Fruit fly (Drosophila melanogaster) S2 (cell line): Measurements from ENCODE around the gene CG11368.
A peak's percentile ranks its signal among the peaks of the same experiment; 100 is the strongest.

Experiments used
- CG8478 ChIP-seq: fragments of >200 bp; optimal IDR thresholded peaks from 2 replicates; lab custom pipeline; 2018
- CTCF ChIP-seq, 2 experiments: fragments of >200 bp; optimal IDR thresholded peaks; 2 replicates each; lab custom pipeline; 2018

CG11368 gene

dm6 chrX:7451909-7452308, at the start of gene CG11368:
Gene CG11368, plus strand, starts transcription at chrX:7452209.
- TF ChIP-seq CG8478 (lab: Kevin White, UChicago) = no peak
- TF ChIP-seq CTCF (optimal IDR thresholded peaks at IDR 0.05; lab: Kevin White, UChicago) = no peak

- TF ChIP-seq CG8478 (lab: Kevin White, UChicago) (no peak), CTCF (optimal IDR thresholded peaks at IDR 0.05; lab: Kevin White, UChicago) (no peak)
These were observed 48.9 kb upstream of the CG11368 start, which contains the start of gene CG15035 for dm6 chrX:7403074-7403473. Gene CG15035, minus strand, starts transcription at chrX:7403174.

- TF ChIP-seq CG8478 (lab: Kevin White, UChicago) (no peak), CTCF (optimal IDR thresholded peaks at IDR 0.05; lab: Kevin White, UChicago) (no peak)
These were observed 46.3 kb upstream of the CG11368 start, which contains the start of gene CG1677 for dm6 chrX:7405697-7406096. Gene CG1677, minus strand, starts transcription at chrX:7405797.

- TF ChIP-seq CTCF (optimal IDR thresholded peaks at IDR 0.05; lab: Kevin White, UChicago) (no peak), CG8478 (lab: Kevin White, UChicago) (no peak)
These were observed 45.1 kb upstream of the CG11368 start, which contains the start of gene CG32727 for dm6 chrX:7406908-7407307. Gene CG32727, plus strand, starts transcription at chrX:7407208.

dm6 chrX:7411806-7412205, 40.2 kb upstream of the CG11368 start, which contains the start of gene CG42246:
Gene CG42246, minus strand, starts transcription at chrX:7411906.
- no peak for TF ChIP-seq CG8478 (lab: Kevin White, UChicago)
- TF ChIP-seq CTCF (optimal IDR thresholded peaks at IDR 0.05; lab: Kevin White, UChicago) = no peak

dm6 chrX:7412368-7412767, 39.6 kb upstream of the CG11368 start, which contains the start of gene CG42704:
Gene CG42704, plus strand, starts transcription at chrX:7412668.
- TF ChIP-seq CG8478 (lab: Kevin White, UChicago) (no peak), CTCF (optimal IDR thresholded peaks at IDR 0.05; lab: Kevin White, UChicago) (no peak)

- TF ChIP-seq CG8478 (lab: Kevin White, UChicago) (no peak), CTCF (optimal IDR thresholded peaks at IDR 0.05; lab: Kevin White, UChicago) (no peak)
These were observed 38.4 kb upstream of the CG11368 start, which contains the start of gene CG42705 for dm6 chrX:7413569-7413968. Gene CG42705, plus strand, starts transcription at chrX:7413869.

dm6 chrX:7415027-7415426, 37.0 kb upstream of the CG11368 start:
- no peak for TF ChIP-seq CTCF (optimal IDR thresholded peaks at IDR 0.05; lab: Kevin White, UChicago)
- no peak for TF ChIP-seq CG8478 (lab: Kevin White, UChicago)

dm6 chrX:7416953-7417352, 35.1 kb upstream of the CG11368 start, which contains the start of gene CG34337:
Gene CG34337, plus strand, starts transcription at chrX:7417253.
- no peak for TF ChIP-seq CTCF (optimal IDR thresholded peaks at IDR 0.05; lab: Kevin White, UChicago)
- no peak for TF ChIP-seq CG8478 (lab: Kevin White, UChicago)

dm6 chrX:7417875-7418274, 34.1 kb upstream of the CG11368 start:
- TF ChIP-seq CTCF (optimal IDR thresholded peaks at IDR 0.05; lab: Kevin White, UChicago) (no peak), CG8478 (lab: Kevin White, UChicago) (no peak)

dm6 chrX:7418294-7418693, 33.7 kb upstream of the CG11368 start, which contains the start of gene rumpel:
Gene rumpel, plus strand, starts transcription at chrX:7418594.
- TF ChIP-seq CTCF (optimal IDR thresholded peaks at IDR 0.05; lab: Kevin White, UChicago) (no peak), CG8478 (lab: Kevin White, UChicago) (no peak)

- TF ChIP-seq CG8478 (lab: Kevin White, UChicago) (no peak), CTCF (optimal IDR thresholded peaks at IDR 0.05; lab: Kevin White, UChicago) (peak; percentile 55 to 58)
These were observed 29.4 kb upstream of the CG11368 start for dm6 chrX:7422577-7422976.

- TF ChIP-seq CG8478 (lab: Kevin White, UChicago) (no peak), CTCF (optimal IDR thresholded peaks at IDR 0.05; lab: Kevin White, UChicago) (no peak)
These were observed 27.3 kb upstream of the CG11368 start, which contains the start of gene CG15036 for dm6 chrX:7424742-7425141. Gene CG15036, minus strand, starts transcription at chrX:7424842.

- TF ChIP-seq CG8478 (lab: Kevin White, UChicago) (no peak), CTCF (optimal IDR thresholded peaks at IDR 0.05; lab: Kevin White, UChicago) (no peak)
These were observed 26.4 kb upstream of the CG11368 start, which contains the start of gene CG32726 for dm6 chrX:7425643-7426042. Gene CG32726, minus strand, starts transcription at chrX:7425743.

dm6 chrX:7432393-7432792, 19.6 kb upstream of the CG11368 start:
- TF ChIP-seq CG8478 (lab: Kevin White, UChicago) (no peak), CTCF (optimal IDR thresholded peaks at IDR 0.05; lab: Kevin White, UChicago) (no peak)

dm6 chrX:7445023-7445422, 7.0 kb upstream of the CG11368 start:
- no peak for TF ChIP-seq CTCF (optimal IDR thresholded peaks at IDR 0.05; lab: Kevin White, UChicago)
- TF ChIP-seq CG8478 (lab: Kevin White, UChicago) = no peak
